Worm (Caenorhabditis elegans): Measurements from ENCODE around the gene gln-5.

- no peak for TF ChIP-seq blmp-1 (tag; optimal IDR thresholded peaks at IDR 0.05)
- TF ChIP-seq pha-4 (tag; optimal IDR thresholded peaks at IDR 0.05), result no peak
- TF ChIP-seq ces-1 (GFP tag; optimal IDR thresholded peaks at IDR 0.05), result no peak
- no peak for TF ChIP-seq ceh-39 (tag; optimal IDR thresholded peaks at IDR 0.05)
- TF ChIP-seq ceh-43 (GFP tag; optimal IDR thresholded peaks at IDR 0.05), result no peak
- TF ChIP-seq unc-39 (tag; optimal IDR thresholded peaks at IDR 0.05), result no peak
- no peak for TF ChIP-seq ztf-11 (tag; optimal IDR thresholded peaks at IDR 0.05)
- TF ChIP-seq lin-13 (tag; optimal IDR thresholded peaks at IDR 0.05), result no peak
- TF ChIP-seq snpc-4 (tag; optimal IDR thresholded peaks at IDR 0.05), result no peak
- TF ChIP-seq nhr-28 (tag; optimal IDR thresholded peaks at IDR 0.05), result no peak
- no peak for TF ChIP-seq unc-120 (tag; optimal IDR thresholded peaks at IDR 0.05; ENCODE audit: poor library complexity, severe bottlenecking)
- no peak for TF ChIP-seq mab-5 (tag; optimal IDR thresholded peaks at IDR 0.05)
Observed at ce11 chrIV:17262385-17262784, 11.1 kb downstream of the gln-5 start, which contains the start of gene ZK550.6.

Data from whole organism, mixed stage, embryonic.